In the genomic region with DNA sequence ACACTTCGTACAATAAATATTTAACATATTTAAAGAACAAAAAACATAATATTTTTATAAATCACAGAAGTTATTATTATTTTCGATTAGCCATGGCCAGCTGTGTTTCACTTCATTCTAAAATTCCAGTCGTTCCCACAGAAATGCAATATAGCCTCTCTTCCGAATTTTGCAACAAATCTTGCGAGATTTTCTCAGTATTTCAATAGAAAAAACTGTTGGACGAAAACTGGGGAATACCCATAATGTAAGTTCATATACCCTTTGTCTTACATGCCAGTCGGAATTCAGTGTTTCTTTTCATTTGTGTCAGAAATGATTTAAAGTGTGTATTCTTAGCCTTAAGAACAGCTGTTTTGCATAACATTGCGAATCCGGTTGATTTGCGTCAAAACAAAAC, we compare ENCODE assay signal across 5 fruit fly cellular contexts.
TF ChIP-seq lines count a peak whose summit lies in the region.

A gene (minus strand): TSS at position 90 of the 400 bp plus-strand sequence.
A gene (plus strand): TSS at position 288 of the 400 bp plus-strand sequence.

- no peak for TF ChIP-seq CTCF in whole organism, embryonic (GFP tag; optimal IDR thresholded peaks at IDR 0.05; lab: Kevin White, UChicago)

TF ChIP-seq in whole organism, adult, 20 proteins besides CTCF, POLR2A, EP300 and RAD21:
- TF ChIP-seq tj (GFP tag; optimal IDR thresholded peaks at IDR 0.05; lab: Kevin White, UChicago) (peak; percentile 72), CG1620 (GFP tag; optimal IDR thresholded peaks at IDR 0.05; lab: Kevin White, UChicago) (peak; percentile 6), CG11617 (GFP tag; optimal IDR thresholded peaks at IDR 0.05; lab: Kevin White, UChicago) (peak; percentile 35), Clk (GFP tag; optimal IDR thresholded peaks at IDR 0.05; lab: Kevin White, UChicago) (no peak), CG7101 (tag; optimal IDR thresholded peaks at IDR 0.05; lab: Kevin White, UChicago) (peak; percentile 36)
TF ChIP-seq in whole organism, adult: peak in this region for 4.

TF ChIP-seq in whole organism, embryonic, 481 proteins besides CTCF, POLR2A, EP300 and RAD21 (continues in another document):
- no peak for TF ChIP-seq corto (GFP tag; optimal IDR thresholded peaks at IDR 0.05; lab: Kevin White, UChicago)
- peak; percentile 39; the same call in 2 of the 3 replicates for TF ChIP-seq CG7357 (GFP tag; IDR thresholded peaks at IDR 0.05; lab: Robert Waterston, UW)
- peak; percentile 55; the same call in 1 of the 3 replicates for TF ChIP-seq CG2199 (GFP tag; IDR thresholded peaks at IDR 0.05; lab: Robert Waterston, UW)
- TF ChIP-seq pfk (GFP tag; optimal IDR thresholded peaks at IDR 0.05; lab: Kevin White, UChicago): peak; percentile 97
- TF ChIP-seq CG12942 (GFP tag; optimal IDR thresholded peaks at IDR 0.05; lab: Kevin White, UChicago): peak; percentile 1
- no peak; the same call in 1 of the 2 replicates for TF ChIP-seq Oaz (GFP tag; IDR thresholded peaks at IDR 0.05; lab: Robert Waterston, UW)
- peak; percentile 37 for TF ChIP-seq Ada2b (GFP tag; IDR thresholded peaks at IDR 0.05; lab: Robert Waterston, UW)
- no peak for TF ChIP-seq Hmx (GFP tag; optimal IDR thresholded peaks at IDR 0.05; lab: Kevin White, UChicago)
- peak; percentile 40 for TF ChIP-seq CG13296 (GFP tag; optimal IDR thresholded peaks at IDR 0.05; lab: Kevin White, UChicago)
- TF ChIP-seq Sry-β (GFP tag; optimal IDR thresholded peaks at IDR 0.05; lab: Kevin White, UChicago): peak; percentile 21
- peak; percentile 32; the same call in 1 of the 2 replicates for TF ChIP-seq sisA (GFP tag; IDR thresholded peaks at IDR 0.05; lab: Robert Waterston, UW)
- peak; percentile 48 for TF ChIP-seq Antp (GFP tag; optimal IDR thresholded peaks at IDR 0.05; lab: Kevin White, UChicago)
- no peak for TF ChIP-seq zf30C (GFP tag; optimal IDR thresholded peaks at IDR 0.05; lab: Kevin White, UChicago)
- peak; percentile 33; the same call in 1 of the 2 replicates for TF ChIP-seq Xrp1 (GFP tag; IDR thresholded peaks at IDR 0.05; lab: Robert Waterston, UW)
- TF ChIP-seq lov (optimal IDR thresholded peaks at IDR 0.05; lab: Kevin White, UChicago): no peak
- TF ChIP-seq lov (GFP tag; IDR thresholded peaks at IDR 0.05; lab: Robert Waterston, UW): 0 out of 3 replicates have a peak, but pooled peaks have one; percentile 9
- peak; percentile 17 for TF ChIP-seq CG8089 (GFP tag; optimal IDR thresholded peaks at IDR 0.05; lab: Kevin White, UChicago)
- no peak for TF ChIP-seq Doc3 (GFP tag; IDR thresholded peaks at IDR 0.05; lab: Robert Waterston, UW; ENCODE audit: partially characterized antibody)

TF ChIP-seq in whole organism, prepupa, 60 proteins besides CTCF, POLR2A, EP300 and RAD21:
- TF ChIP-seq Sox14 (GFP tag; optimal IDR thresholded peaks at IDR 0.05; lab: Kevin White, UChicago) (peak; percentile 88), lz (GFP tag; optimal IDR thresholded peaks at IDR 0.05; lab: Kevin White, UChicago) (peak; percentile 45), CG8119 (GFP tag; IDR thresholded peaks at IDR 0.05; lab: Robert Waterston, UW) (no peak), cyc (GFP tag; optimal IDR thresholded peaks at IDR 0.05; lab: Kevin White, UChicago) (peak; percentile 29), CG11902 (GFP tag; optimal IDR thresholded peaks at IDR 0.05; lab: Kevin White, UChicago) (no peak), CG3032 (tag; optimal IDR thresholded peaks at IDR 0.05; lab: Kevin White, UChicago) (peak; percentile 45), eg (GFP tag; IDR thresholded peaks at IDR 0.05; lab: Robert Waterston, UW) (no peak), OdsH (GFP tag; optimal IDR thresholded peaks at IDR 0.05; lab: Kevin White, UChicago) (peak; percentile 59), CG16779 (tag; optimal IDR thresholded peaks at IDR 0.05; lab: Kevin White, UChicago) (no peak), dac (GFP tag; optimal IDR thresholded peaks at IDR 0.05; lab: Kevin White, UChicago) (peak; percentile 10), CG8632 (GFP tag; optimal IDR thresholded peaks at IDR 0.05; lab: Kevin White, UChicago) (peak; percentile 37), Hr38 (GFP tag; optimal IDR thresholded peaks at IDR 0.05; lab: Kevin White, UChicago) (no peak), achi (GFP tag; optimal IDR thresholded peaks at IDR 0.05; lab: Kevin White, UChicago) (no peak), ss (GFP tag; optimal IDR thresholded peaks at IDR 0.05; lab: Kevin White, UChicago) (no peak), esn (GFP tag; optimal IDR thresholded peaks at IDR 0.05; lab: Kevin White, UChicago) (peak; percentile 55), CG1621 (tag; optimal IDR thresholded peaks at IDR 0.05; lab: Kevin White, UChicago) (peak; percentile 61), Ets96B (tag; optimal IDR thresholded peaks at IDR 0.05; lab: Kevin White, UChicago) (peak; percentile 32), Eip75B (GFP tag; optimal IDR thresholded peaks at IDR 0.05; lab: Kevin White, UChicago) (no peak), CG34406 (GFP tag; optimal IDR thresholded peaks at IDR 0.05; lab: Kevin White, UChicago) (peak; percentile 40), CG31627 (GFP tag; optimal IDR thresholded peaks at IDR 0.05; lab: Kevin White, UChicago) (peak; percentile 50), acj6 (GFP tag; optimal IDR thresholded peaks at IDR 0.05; lab: Kevin White, UChicago) (peak; percentile 36)

TF ChIP-seq in whole organism, pupa, 21 proteins besides CTCF, POLR2A, EP300 and RAD21:
- TF ChIP-seq CG34367 (tag; optimal IDR thresholded peaks at IDR 0.05; lab: Kevin White, UChicago): peak; percentile 49
- TF ChIP-seq CG17806 (tag; optimal IDR thresholded peaks at IDR 0.05; lab: Kevin White, UChicago): peak; percentile 26
- peak; percentile 42 for TF ChIP-seq Snoo (tag; optimal IDR thresholded peaks at IDR 0.05; lab: Kevin White, UChicago)
- TF ChIP-seq CG15710 (tag; optimal IDR thresholded peaks at IDR 0.05; lab: Kevin White, UChicago): peak; percentile 51
- no peak for TF ChIP-seq CG13204 (GFP tag; optimal IDR thresholded peaks at IDR 0.05; lab: Kevin White, UChicago)

TF ChIP-seq in whole organism, wandering third instar larva, 38 proteins besides CTCF, POLR2A, EP300 and RAD21:
- no peak for TF ChIP-seq Vsx2 (GFP tag; optimal IDR thresholded peaks at IDR 0.05; lab: Kevin White, UChicago; ENCODE audit: partially characterized antibody)
- peak; percentile 66 for TF ChIP-seq woc (GFP tag; optimal IDR thresholded peaks at IDR 0.05; lab: Kevin White, UChicago)
